Fruit fly (Drosophila melanogaster) whole organism, embryonic: Measurements from ENCODE around the gene CG17327.

Source experiments
- Aef1 ChIP-seq: fragments of 200-800 bp; sonication (Bioruptor generic); IDR thresholded peaks from 3 replicates; pipeline ENCODE4 v1.3.6; 2022; ENCODE audit warnings: missing biosample characterization, missing genetic modification characterization
- Atf-2 ChIP-seq: fragments of 200-800 bp; sonication (Bioruptor generic); optimal IDR thresholded peaks from 2 replicates; lab custom pipeline; 2016; ENCODE audit warnings: missing biosample characterization, missing genetic modification characterization
- CG10321 ChIP-seq: fragments of 200-800 bp; sonication (Bioruptor generic); IDR thresholded peaks from 2 replicates; pipeline ENCODE4 v1.3.6; 2022; ENCODE audit warnings: missing biosample characterization, missing genetic modification characterization
- CG10543 ChIP-seq: fragments of 200-800 bp; sonication (Bioruptor generic); optimal IDR thresholded peaks from 3 replicates; lab custom pipeline; 2017; ENCODE audit warnings: missing biosample characterization, mild to moderate bottlenecking, missing genetic modification characterization, moderate library complexity
- CG10979 ChIP-seq: fragments of 200-800 bp; sonication (Bioruptor generic); optimal IDR thresholded peaks from 2 replicates; lab custom pipeline; 2018; ENCODE audit warnings: missing biosample characterization, mild to moderate bottlenecking, missing genetic modification characterization, moderate library complexity
- CG11093 ChIP-seq: fragments of 200-800 bp; sonication (Bioruptor generic); IDR thresholded peaks from 3 replicates; pipeline ENCODE4 v1.3.6; 2022; ENCODE audit warnings: missing biosample characterization, missing genetic modification characterization
- CG11398 ChIP-seq: fragments of 200-800 bp; sonication (Bioruptor generic); optimal IDR thresholded peaks from 2 replicates; lab custom pipeline; 2016; ENCODE audit warnings: missing biosample characterization, missing genetic modification characterization
- CG1233 ChIP-seq: fragments of 200-800 bp; sonication (Bioruptor generic); optimal IDR thresholded peaks from 4 replicates; lab custom pipeline; 2018; ENCODE audit warnings: missing biosample characterization, mild to moderate bottlenecking, missing genetic modification characterization
- CG1529 ChIP-seq: fragments of 200-800 bp; sonication (Bioruptor generic); optimal IDR thresholded peaks from 3 replicates; lab custom pipeline; 2018; ENCODE audit warnings: missing biosample characterization, missing genetic modification characterization
- CG17612 ChIP-seq: fragments of 200-800 bp; sonication (Bioruptor generic); IDR thresholded peaks from 2 replicates; pipeline ENCODE4 v1.3.6; 2022; ENCODE audit warnings: missing biosample characterization, missing genetic modification characterization
- CG17829 ChIP-seq: fragments of 200-800 bp; optimal IDR thresholded peaks from 2 replicates; lab custom pipeline; 2019; ENCODE audit warnings: missing biosample characterization, mild to moderate bottlenecking, missing genetic modification characterization, moderate library complexity
- CG18011 ChIP-seq: fragments of 200-800 bp; sonication (Bioruptor generic); optimal IDR thresholded peaks from 2 replicates; lab custom pipeline; 2017; ENCODE audit warnings: missing biosample characterization, missing genetic modification characterization, mild to moderate bottlenecking, moderate library complexity, missing genotype
- CG18764 ChIP-seq: fragments of 200-800 bp; sonication (Bioruptor generic); optimal IDR thresholded peaks from 3 replicates; lab custom pipeline; 2016; ENCODE audit warnings: missing biosample characterization, missing genetic modification characterization
- CG2199 ChIP-seq: fragments of 200-800 bp; sonication (Bioruptor generic); IDR thresholded peaks from 3 replicates; pipeline ENCODE4 v1.3.6; 2022; ENCODE audit warnings: missing biosample characterization, missing genetic modification characterization
- CG2202 ChIP-seq: fragments of 200-800 bp; sonication (Bioruptor generic); optimal IDR thresholded peaks from 2 replicates; lab custom pipeline; 2018; ENCODE audit warnings: missing biosample characterization, mild to moderate bottlenecking, missing genetic modification characterization
- CG32767 ChIP-seq: fragments of 200-800 bp; sonication (Bioruptor generic); IDR thresholded peaks from 2 replicates; pipeline ENCODE4 v1.3.6; 2022; ENCODE audit warnings: missing biosample characterization, missing genetic modification characterization
- CG33213 ChIP-seq: fragments of 200-800 bp; sonication (Bioruptor generic); optimal IDR thresholded peaks from 3 replicates; lab custom pipeline; 2016; ENCODE audit warnings: missing biosample characterization, missing genetic modification characterization
- CG4617 ChIP-seq: fragments of 200-800 bp; sonication (Bioruptor generic); optimal IDR thresholded peaks from 3 replicates; lab custom pipeline; 2016; ENCODE audit warnings: missing biosample characterization, missing genetic modification characterization, borderline replicate concordance
- CG6765 ChIP-seq: fragments of 200-800 bp; sonication (Bioruptor generic); optimal IDR thresholded peaks from 3 replicates; lab custom pipeline; 2017; ENCODE audit warnings: missing biosample characterization, mild to moderate bottlenecking, missing genetic modification characterization
- CG7372 ChIP-seq: fragments of 200-800 bp; sonication (Bioruptor generic); IDR thresholded peaks from 2 replicates; pipeline ENCODE4 v1.3.6; 2022; ENCODE audit warnings: missing biosample characterization, missing genetic modification characterization
- CG9817 ChIP-seq: fragments of 200-800 bp; sonication (Bioruptor generic); optimal IDR thresholded peaks from 2 replicates; lab custom pipeline; 2018; ENCODE audit warnings: missing biosample characterization, mild to moderate bottlenecking, missing genetic modification characterization, moderate library complexity
- Camta ChIP-seq: fragments of 200-800 bp; sonication (Bioruptor generic); optimal IDR thresholded peaks from 2 replicates; lab custom pipeline; 2016; ENCODE audit warnings: missing biosample characterization, missing genetic modification characterization
- D19B ChIP-seq: fragments of 200-800 bp; sonication (Bioruptor generic); optimal IDR thresholded peaks from 2 replicates; lab custom pipeline; 2017; ENCODE audit warnings: missing biosample characterization, mild to moderate bottlenecking, missing genetic modification characterization
- Dek ChIP-seq: fragments of 200-800 bp; sonication (Bioruptor generic); optimal IDR thresholded peaks from 3 replicates; lab custom pipeline; 2019; ENCODE audit warnings: missing biosample characterization, mild to moderate bottlenecking, missing genetic modification characterization, moderate library complexity
- Dip3 ChIP-seq: fragments of 200-800 bp; sonication (Bioruptor generic); optimal IDR thresholded peaks from 3 replicates; lab custom pipeline; 2016; ENCODE audit warnings: missing biosample characterization, missing genetic modification characterization
- E2f1 ChIP-seq: fragments of 200-800 bp; sonication (Bioruptor generic); IDR thresholded peaks from 2 replicates; pipeline ENCODE4 v1.3.6; 2022; ENCODE audit warnings: missing biosample characterization, missing genetic modification characterization
- ERR ChIP-seq: fragments of 200-800 bp; sonication (Bioruptor generic); optimal IDR thresholded peaks from 2 replicates; lab custom pipeline; 2016; ENCODE audit warnings: missing biosample characterization, missing genetic modification characterization
- HLH54F ChIP-seq: fragments of 200-800 bp; sonication (Bioruptor generic); optimal IDR thresholded peaks from 3 replicates; lab custom pipeline; 2016; ENCODE audit warnings: missing biosample characterization, missing genetic modification characterization
- MESR4 ChIP-seq: fragments of 200-800 bp; sonication (Bioruptor generic); optimal IDR thresholded peaks from 2 replicates; lab custom pipeline; 2018; ENCODE audit warnings: missing biosample characterization, mild to moderate bottlenecking, missing genetic modification characterization, moderate library complexity
- Meics ChIP-seq: fragments of 200-800 bp; sonication (Bioruptor generic); optimal IDR thresholded peaks from 2 replicates; lab custom pipeline; 2017; ENCODE audit warnings: missing biosample characterization, mild to moderate bottlenecking, missing genetic modification characterization
- Mes4 ChIP-seq: fragments of 200-800 bp; sonication (Bioruptor generic); optimal IDR thresholded peaks from 2 replicates; lab custom pipeline; 2016; ENCODE audit warnings: missing biosample characterization, missing genetic modification characterization
- Nf-YA ChIP-seq: fragments of 200-800 bp; sonication (Bioruptor generic); IDR thresholded peaks from 2 replicates; pipeline ENCODE4 v1.3.6; 2022; ENCODE audit warnings: missing biosample characterization, missing genetic modification characterization
- NfI ChIP-seq: fragments of 200-800 bp; sonication (Bioruptor generic); optimal IDR thresholded peaks from 3 replicates; lab custom pipeline; 2018; ENCODE audit warnings: missing biosample characterization, mild to moderate bottlenecking, missing genetic modification characterization, moderate library complexity
- Taf1 ChIP-seq: fragments of 200-800 bp; sonication (Bioruptor generic); IDR thresholded peaks from 2 replicates; pipeline ENCODE4 v1.3.6; 2022; ENCODE audit warnings: missing biosample characterization, missing genetic modification characterization
- Tbp ChIP-seq: fragments of >200 bp; optimal IDR thresholded peaks from 2 replicates; lab custom pipeline; 2018; ENCODE audit warnings: missing biosample characterization, missing genetic modification characterization
- ac ChIP-seq: fragments of 200-800 bp; sonication (Bioruptor generic); optimal IDR thresholded peaks from 3 replicates; lab custom pipeline; 2017; ENCODE audit warnings: missing biosample characterization, mild to moderate bottlenecking, missing genetic modification characterization
- crol ChIP-seq: fragments of 200-800 bp; sonication (Bioruptor generic); IDR thresholded peaks from 2 replicates; pipeline ENCODE4 v1.3.6; 2022; ENCODE audit warnings: missing biosample characterization, missing genetic modification characterization
- jing ChIP-seq: fragments of 200-800 bp; sonication (Bioruptor generic); optimal IDR thresholded peaks from 2 replicates; lab custom pipeline; 2018; ENCODE audit warnings: missing biosample characterization, mild to moderate bottlenecking, missing genetic modification characterization
- jumu ChIP-seq: fragments of 200-800 bp; sonication (Bioruptor generic); optimal IDR thresholded peaks from 3 replicates; lab custom pipeline; 2016; ENCODE audit warnings: missing biosample characterization, missing genetic modification characterization
- kah ChIP-seq: fragments of 200-800 bp; sonication (Bioruptor generic); optimal IDR thresholded peaks from 2 replicates; lab custom pipeline; 2018; ENCODE audit warnings: missing biosample characterization, mild to moderate bottlenecking, missing genetic modification characterization
- ken ChIP-seq: fragments of 200-800 bp; sonication (Bioruptor generic); IDR thresholded peaks from 3 replicates; pipeline ENCODE4 v1.3.6; 2022; ENCODE audit warnings: missing biosample characterization, missing genetic modification characterization
- knrl ChIP-seq: fragments of 200-800 bp; sonication (Bioruptor generic); IDR thresholded peaks from 3 replicates; pipeline ENCODE4 v1.3.6; 2022; ENCODE audit warnings: missing biosample characterization, missing genetic modification characterization; ENCODE audit not compliant: partially characterized antibody
- lilli ChIP-seq: fragments of 200-800 bp; sonication (Bioruptor generic); optimal IDR thresholded peaks from 3 replicates; lab custom pipeline; 2016; ENCODE audit warnings: missing biosample characterization, missing genetic modification characterization
- maf-S ChIP-seq: fragments of 200-800 bp; sonication (Bioruptor generic); optimal IDR thresholded peaks from 2 replicates; lab custom pipeline; 2016; ENCODE audit warnings: missing biosample characterization, missing genetic modification characterization
- ro ChIP-seq: fragments of 200-800 bp; sonication (Bioruptor generic); IDR thresholded peaks from 2 replicates; pipeline ENCODE4 v1.3.6; 2022; ENCODE audit warnings: missing biosample characterization, missing genetic modification characterization
- row ChIP-seq: fragments of 200-800 bp; sonication (Bioruptor generic); IDR thresholded peaks from 3 replicates; pipeline ENCODE4 v1.3.6; 2022; ENCODE audit warnings: missing biosample characterization, missing genetic modification characterization
- sens ChIP-seq: fragments of 200-800 bp; sonication (Bioruptor generic); peaks from one replicate; lab custom pipeline; 2016; ENCODE audit warnings: missing biosample characterization, missing genetic modification characterization
- seq ChIP-seq: fragments of 200-800 bp; sonication (Bioruptor generic); IDR thresholded peaks from 2 replicates; pipeline ENCODE4 v1.3.6; 2022; ENCODE audit warnings: missing biosample characterization, missing genetic modification characterization
- stwl ChIP-seq: fragments of 200-800 bp; sonication (Bioruptor generic); optimal IDR thresholded peaks from 3 replicates; lab custom pipeline; 2018; ENCODE audit warnings: missing biosample characterization, mild to moderate bottlenecking, missing genetic modification characterization, moderate library complexity
- tap ChIP-seq: fragments of 200-800 bp; optimal IDR thresholded peaks from 3 replicates; lab custom pipeline; 2019; ENCODE audit warnings: missing biosample characterization, mild to moderate bottlenecking, missing genetic modification characterization, moderate library complexity
- tll ChIP-seq, 2 experiments: fragments of 200-800 bp in 1 of 2; fragments of >200 bp in 1 of 2; sonication (Bioruptor generic) in 1 of 2; optimal IDR thresholded peaks; 2 replicates each; lab custom pipeline; 2017 to 2019; ENCODE audit warnings: missing biosample characterization in 2 of 2, missing genetic modification characterization in 2 of 2, mild to moderate bottlenecking in 1 of 2, moderate library complexity in 1 of 2
- twi ChIP-seq: fragments of 200-800 bp; optimal IDR thresholded peaks from 2 replicates; lab custom pipeline; 2019; ENCODE audit warnings: missing biosample characterization, mild to moderate bottlenecking, missing genetic modification characterization, moderate library complexity

Gene CG17327

DNA sequence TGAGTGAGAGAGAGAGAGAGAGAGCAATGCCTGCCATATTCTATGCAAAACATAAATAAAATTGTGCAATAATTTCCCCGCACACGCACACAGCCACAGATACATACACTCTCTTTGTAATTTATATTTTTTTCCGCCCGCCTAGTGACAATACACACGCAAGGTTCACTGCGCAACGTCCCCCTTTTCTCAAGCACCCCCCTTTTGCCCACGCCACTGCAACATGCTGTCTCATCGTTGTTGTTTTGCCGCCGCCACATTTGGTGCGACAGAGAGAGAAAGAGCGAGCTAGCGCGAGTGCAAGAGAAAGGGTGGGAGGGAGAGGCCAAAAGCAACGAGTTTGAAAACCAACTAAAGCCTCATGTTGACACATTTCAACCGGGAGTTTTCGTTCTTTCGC lies 14.8 kb upstream of the CG17327 start (continued):
- TF ChIP-seq knrl (GFP tag; lab: Robert Waterston, UW) (peak; percentile 16; the same call in 1 of the 3 replicates), CG17612 (no peak), CG1233 (GFP tag; lab: Kevin White, UChicago) (peak; percentile 66), CG10543 (peak; percentile 61), D19B (no peak), MESR4 (GFP tag; lab: Kevin White, UChicago) (peak; percentile 32), E2f1 (peak; percentile 58), ro (no peak), sens (peak; percentile 84), Dek (tag; lab: Kevin White, UChicago) (peak; percentile 0), CG33213 (peak; percentile 37), Atf-2 (GFP tag; lab: Kevin White, UChicago) (peak; percentile 21), jing (GFP tag; lab: Kevin White, UChicago) (no peak), Mes4 (GFP tag; lab: Kevin White, UChicago) (peak; percentile 50), CG18011 (no peak), lilli (GFP tag; lab: Kevin White, UChicago) (peak; percentile 81), Aef1 (GFP tag; lab: Robert Waterston, UW) (peak; percentile 91), CG2202 (tag; lab: Kevin White, UChicago) (peak; percentile 28), CG11398 (GFP tag; lab: Kevin White, UChicago) (no peak), CG10321 (GFP tag; lab: Robert Waterston, UW) (peak; percentile 75), CG1529 (GFP tag; lab: Kevin White, UChicago) (no peak), CG2199 (GFP tag; lab: Robert Waterston, UW) (peak; percentile 76; the same call in 1 of the 3 replicates), Tbp (no peak), row (peak; percentile 81), CG7372 (GFP tag; lab: Robert Waterston, UW) (peak; percentile 7; the same call in 1 of the 2 replicates), seq (no peak), CG6765 (GFP tag; lab: Kevin White, UChicago) (peak; percentile 46), CG17829 (peak; percentile 45), Camta (GFP tag; lab: Kevin White, UChicago) (peak; percentile 58), tll (GFP tag; optimal IDR thresholded peaks at IDR 0.05; lab: Kevin White, UChicago) (peak in 1 of 2 experiments; percentile 55), kah (GFP tag; lab: Kevin White, UChicago) (no peak), CG32767 (GFP tag; lab: Robert Waterston, UW) (0 out of 2 replicates have a peak, but pooled peaks have one; percentile 45), CG11093 (no peak), HLH54F (peak; percentile 55), ken (peak; percentile 80), NfI (GFP tag; lab: Kevin White, UChicago) (peak; percentile 58), twi (tag; lab: Kevin White, UChicago) (peak; percentile 18), jumu (GFP tag; lab: Kevin White, UChicago) (peak; percentile 33), Dip3 (GFP tag; lab: Kevin White, UChicago) (peak; percentile 69), stwl (no peak), tap (tag; lab: Kevin White, UChicago) (no peak), crol (peak; percentile 96), Meics (peak; percentile 59), ac (GFP tag; lab: Kevin White, UChicago) (no peak), ERR (GFP tag; lab: Kevin White, UChicago) (peak; percentile 58), Nf-YA (GFP tag; lab: Robert Waterston, UW) (0 out of 2 replicates have a peak, but pooled peaks have one; percentile 27), maf-S (GFP tag; lab: Kevin White, UChicago) (peak; percentile 64), CG4617 (GFP tag; lab: Kevin White, UChicago) (no peak), Taf1 (no peak), CG10979 (tag; lab: Kevin White, UChicago) (peak; percentile 47), CG9817 (tag; lab: Kevin White, UChicago) (peak; percentile 33), CG18764 (GFP tag; lab: Kevin White, UChicago) (no peak)
